Fruit fly (Drosophila melanogaster): ENCODE data around the gene Amnionless.
A peak's percentile ranks its signal among the peaks of the same experiment; 100 is the strongest.

Amnionless gene

dm6 chr2L:277122-277671, 11.7 kb downstream of the Amnionless start, which contains the start of gene smo (continued):
- TF ChIP-seq gt (GFP tag; IDR thresholded peaks at IDR 0.05) (no peak), Dad (GFP tag; optimal IDR thresholded peaks at IDR 0.05) (no peak), slp2 (GFP tag; optimal IDR thresholded peaks at IDR 0.05) (peak; percentile 56), CG9727 (GFP tag; optimal IDR thresholded peaks at IDR 0.05) (peak; percentile 47), amos (GFP tag; IDR thresholded peaks at IDR 0.05; ENCODE audit: partially characterized antibody) (peak; percentile 91), CG9797 (GFP tag; optimal IDR thresholded peaks at IDR 0.05) (peak; percentile 96), sug (tag; optimal IDR thresholded peaks at IDR 0.05) (peak; percentile 35), gfzf (GFP tag; optimal IDR thresholded peaks at IDR 0.05) (peak; percentile 95), lov (optimal IDR thresholded peaks at IDR 0.05) (no peak), lov (GFP tag; IDR thresholded peaks at IDR 0.05) (no peak), salm (tag; optimal IDR thresholded peaks at IDR 0.05) (no peak), trem (tag; optimal IDR thresholded peaks at IDR 0.05) (peak; percentile 81), ATbp (GFP tag; optimal IDR thresholded peaks at IDR 0.05) (no peak), ems (GFP tag; optimal IDR thresholded peaks at IDR 0.05) (peak; percentile 34), CG9609 (GFP tag; optimal IDR thresholded peaks at IDR 0.05) (no peak), CG12219 (GFP tag; optimal IDR thresholded peaks at IDR 0.05) (no peak), Dll (GFP tag; IDR thresholded peaks at IDR 0.05; ENCODE audit: partially characterized antibody) (peak; percentile 86), CG17359 (tag; optimal IDR thresholded peaks at IDR 0.05) (no peak), CG12391 (tag; optimal IDR thresholded peaks at IDR 0.05) (peak; percentile 57), schlank (tag; optimal IDR thresholded peaks at IDR 0.05) (no peak), CG10979 (tag; optimal IDR thresholded peaks at IDR 0.05) (no peak), CG4360 (GFP tag; IDR thresholded peaks at IDR 0.05) (no peak), Poxn (GFP tag; IDR thresholded peaks at IDR 0.05) (no peak), shn (GFP tag; optimal IDR thresholded peaks at IDR 0.05) (peak; percentile 51), tll (GFP tag; optimal IDR thresholded peaks at IDR 0.05) (peak in 1 of 2 experiments; percentile 33), ken (GFP tag; IDR thresholded peaks at IDR 0.05) (no peak), sens-2 (GFP tag; IDR thresholded peaks at IDR 0.05) (no peak), CG2129 (GFP tag; IDR thresholded peaks at IDR 0.05; ENCODE audit: partially characterized antibody) (peak; percentile 71; the same call in 1 of the 2 replicates), Sin3A (optimal IDR thresholded peaks at IDR 0.05) (peak; percentile 100), Max (GFP tag; optimal IDR thresholded peaks at IDR 0.05) (peak; percentile 44), Sox100B (GFP tag; optimal IDR thresholded peaks at IDR 0.05) (no peak), fd64A (GFP tag; optimal IDR thresholded peaks at IDR 0.05) (no peak), Hmx (GFP tag; optimal IDR thresholded peaks at IDR 0.05) (no peak), CG1792 (GFP tag; optimal IDR thresholded peaks at IDR 0.05) (no peak), cas (GFP tag; IDR thresholded peaks at IDR 0.05) (0 out of 2 replicates have a peak, but pooled peaks have one; percentile 14), Side (GFP tag; optimal IDR thresholded peaks at IDR 0.05) (peak; percentile 73), da (GFP tag; optimal IDR thresholded peaks at IDR 0.05) (no peak), CG3847 (GFP tag; IDR thresholded peaks at IDR 0.05) (peak; percentile 62), Drgx (GFP tag; IDR thresholded peaks at IDR 0.05) (no peak), CG8089 (GFP tag; optimal IDR thresholded peaks at IDR 0.05) (peak; percentile 29), CG11560 (tag; IDR thresholded peaks at IDR 0.05) (peak; percentile 21; the same call in 1 of the 3 replicates), Mes4 (GFP tag; optimal IDR thresholded peaks at IDR 0.05) (peak; percentile 29), fu2 (GFP tag; optimal IDR thresholded peaks at IDR 0.05) (no peak), vfl (GFP tag; optimal IDR thresholded peaks at IDR 0.05) (peak; percentile 3), Doc3 (GFP tag; IDR thresholded peaks at IDR 0.05; ENCODE audit: partially characterized antibody) (peak; percentile 75), CG13296 (GFP tag; optimal IDR thresholded peaks at IDR 0.05) (no peak), ERR (GFP tag; optimal IDR thresholded peaks at IDR 0.05) (peak; percentile 5), CG12071 (GFP tag; optimal IDR thresholded peaks at IDR 0.05) (no peak), NC2α (GFP tag; optimal IDR thresholded peaks at IDR 0.05) (no peak), wdn (GFP tag; IDR thresholded peaks at IDR 0.05) (no peak), bbx (GFP tag; IDR thresholded peaks at IDR 0.05; ENCODE audit: partially characterized antibody) (peak; percentile 72)
